Fruit fly (Drosophila melanogaster) Kc167 (cell line): ENCODE results near the gene CG1998.

ENCODE experiments used
- h ChIP-seq: fragments of >200 bp; optimal IDR thresholded peaks from 3 replicates; lab custom pipeline; 2018; ENCODE audit warnings: missing external identifiers
- psq ChIP-seq: fragments of >200 bp; optimal IDR thresholded peaks from 2 replicates; lab custom pipeline; 2017; ENCODE audit warnings: missing external identifiers

DNA sequence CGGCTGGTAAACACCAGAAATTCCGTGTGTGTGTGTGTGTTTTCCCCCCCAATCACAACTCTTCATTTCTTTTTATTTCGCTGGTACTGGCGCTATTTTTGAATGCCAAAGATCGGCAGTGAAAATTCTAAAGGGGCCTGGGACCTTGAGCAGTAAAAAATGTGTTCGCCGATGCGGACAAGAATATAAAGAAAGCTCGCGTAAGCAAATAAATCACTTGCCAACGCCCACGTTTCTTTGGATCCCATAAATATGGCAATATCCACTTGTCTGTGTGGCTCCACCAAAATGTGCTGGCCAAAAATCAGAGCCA lies 20.9 kb downstream of the CG1998 start:
- TF ChIP-seq psq (no peak), h (lab: Kevin White, UChicago) (no peak)
